Fruit fly (Drosophila melanogaster) whole organism, prepupa: ENCODE measurements around the gene stai.

Experiments
- CG10631 ChIP-seq: fragments of 200-800 bp; sonication (Bioruptor generic); optimal IDR thresholded peaks from 2 replicates; lab custom pipeline; 2016; ENCODE audit warnings: missing biosample characterization, missing genetic modification characterization
- CG11294 ChIP-seq: fragments of 200-800 bp; sonication (Bioruptor generic); IDR thresholded peaks from 2 replicates; pipeline ENCODE4 v1.3.6; 2022; ENCODE audit warnings: missing biosample characterization, missing genetic modification characterization
- Eip93F ChIP-seq: fragments of 200-800 bp; sonication (Bioruptor generic); optimal IDR thresholded peaks from 2 replicates; lab custom pipeline; 2016; ENCODE audit warnings: missing biosample characterization, mild to moderate bottlenecking, missing genetic modification characterization
- Hr38 ChIP-seq: sonication (Bioruptor generic); optimal IDR thresholded peaks from 2 replicates; lab custom pipeline; 2016; ENCODE audit warnings: missing biosample characterization, missing genetic modification characterization
- cyc ChIP-seq: fragments of 200-800 bp; sonication (Bioruptor generic); optimal IDR thresholded peaks from 3 replicates; lab custom pipeline; 2016; ENCODE audit warnings: missing biosample characterization, missing genetic modification characterization
- fd59A ChIP-seq: fragments of 200-800 bp; sonication (Bioruptor generic); optimal IDR thresholded peaks from 2 replicates; lab custom pipeline; 2017; ENCODE audit warnings: missing biosample characterization, mild to moderate bottlenecking, missing genetic modification characterization, missing genetic modification reagents
- pdm3 ChIP-seq: fragments of 200-800 bp; sonication (Bioruptor generic); optimal IDR thresholded peaks from 3 replicates; lab custom pipeline; 2016; ENCODE audit warnings: missing biosample characterization, missing genetic modification characterization
- vri ChIP-seq: fragments of 200-800 bp; sonication (Bioruptor generic); optimal IDR thresholded peaks from 3 replicates; lab custom pipeline; 2016; ENCODE audit warnings: missing biosample characterization, mild to moderate bottlenecking, missing genetic modification characterization

- no peak for TF ChIP-seq CG11294 (GFP tag; lab: Robert Waterston, UW)
- TF ChIP-seq CG10631: no peak
- no peak for TF ChIP-seq Eip93F
- TF ChIP-seq fd59A (GFP tag; lab: Kevin White, UChicago): no peak
- no peak for TF ChIP-seq vri (GFP tag; lab: Kevin White, UChicago)
- TF ChIP-seq cyc (GFP tag; lab: Kevin White, UChicago): no peak
- no peak for TF ChIP-seq pdm3 (GFP tag; lab: Kevin White, UChicago)
- TF ChIP-seq Hr38: no peak
Measured at dm6 chr2L:6171166-6171565, 71.0 kb downstream of the stai start.
